Worm (Caenorhabditis elegans): ENCODE data around the gene T24E12.11.

- TF ChIP-seq aly-1 (tag; optimal IDR thresholded peaks at IDR 0.05): no peak
- TF ChIP-seq flt-1 (GFP tag; IDR thresholded peaks at IDR 0.05): no peak
- TF ChIP-seq ceh-13 (GFP tag; optimal IDR thresholded peaks at IDR 0.05): no peak
- TF ChIP-seq pes-1 (GFP tag; IDR thresholded peaks at IDR 0.05): no peak
- no peak for TF ChIP-seq B0310.2 (tag; optimal IDR thresholded peaks at IDR 0.05)
- TF ChIP-seq tbx-37 (GFP tag; conservative IDR thresholded peaks at IDR 0.05): no peak
These were observed 6.2 kb downstream of the T24E12.11 start, which contains the start of gene T24E12.10 for ce11 chrII:3773130-3773529.
